Worm (Caenorhabditis elegans) whole organism, midembryonic: ENCODE results near the gene C16C4.17.
"Not testable (repeated sequence)": the region's sequence is repeated elsewhere in the genome, so short reads cannot be mapped to it uniquely, and the experiment has no call there.

ENCODE experiments used
- T22C8.4 ChIP-seq: fragments of 200-800 bp; sonication (Bioruptor generic); IDR thresholded peaks from 2 replicates; pipeline ENCODE4 v1.3.6; 2022; ENCODE audit warnings: missing genetic modification characterization, missing compliant biosample characterization
- cog-1 ChIP-seq: sonication (generic microtip); optimal IDR thresholded peaks from 2 replicates; lab custom pipeline; 2016; ENCODE audit warnings: missing genetic modification characterization, missing compliant biosample characterization
- klf-2 ChIP-seq: fragments of 200-800 bp; sonication (Bioruptor generic); conservative IDR thresholded peaks from 2 replicates; pipeline ENCODE4 v1.3.6; 2022; ENCODE audit warnings: missing genetic modification reagents, missing genetic modification characterization, missing compliant biosample characterization
- med-1 ChIP-seq: sonication (generic microtip); optimal IDR thresholded peaks from 2 replicates; lab custom pipeline; 2017; ENCODE audit warnings: missing genetic modification characterization, mild to moderate bottlenecking, missing compliant biosample characterization, antibody characterized with exemption, missing genetic modification reagents; ENCODE audit not compliant: insufficient read depth

DNA sequence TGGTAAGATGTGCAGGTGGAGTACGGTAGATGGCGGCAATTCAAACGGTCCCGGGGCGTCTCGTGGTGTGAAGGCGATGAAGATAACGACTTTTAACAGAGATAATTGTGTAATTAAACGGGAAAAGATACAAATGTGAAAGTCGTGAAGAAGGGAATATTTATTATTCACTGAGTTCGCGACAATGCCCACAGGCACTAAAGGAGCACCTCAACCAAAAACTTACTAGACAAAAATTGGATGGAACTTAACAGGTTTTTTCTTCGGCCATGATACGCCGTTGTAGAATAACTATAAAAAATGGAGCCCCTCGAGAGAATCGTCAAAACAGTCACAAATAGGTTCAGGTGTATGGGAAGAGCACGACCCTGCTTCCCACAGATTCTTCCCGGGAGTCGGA, 2.0 kb upstream of the C16C4.17 start, which contains the start of gene fbxb-98:
- TF ChIP-seq cog-1; klf-2 (GFP tag; lab: Robert Waterston, UW); T22C8.4 (GFP tag; lab: Robert Waterston, UW); med-1 (GFP tag; lab: Kevin White, UChicago): not testable (repeated sequence)
